Worm (Caenorhabditis elegans) whole organism, L3 larva: ENCODE measurements around the gene W03C9.8.
A peak's percentile ranks its signal among the peaks of the same experiment; 100 is the strongest.

ENCODE experiments used
- R02D3.7 ChIP-seq: fragments of 150-350 bp; optimal IDR thresholded peaks from 2 replicates; lab custom pipeline; 2014; ENCODE audit warnings: missing biosample characterization, missing genetic modification characterization
- ZK546.5 ChIP-seq: sonication (generic microtip); optimal IDR thresholded peaks from 2 replicates; lab custom pipeline; 2017; ENCODE audit warnings: missing biosample characterization, missing genetic modification characterization
- ama-1 ChIP-seq: fragments of 150-350 bp; optimal IDR thresholded peaks from 2 replicates; lab custom pipeline; 2018
- ceh-16 ChIP-seq: sonication (generic microtip); optimal IDR thresholded peaks from 2 replicates; lab custom pipeline; 2017; ENCODE audit warnings: missing biosample characterization, missing genetic modification characterization
- ceh-28 ChIP-seq: fragments of 150-350 bp; optimal IDR thresholded peaks from 2 replicates; lab custom pipeline; 2014; ENCODE audit warnings: missing biosample characterization, missing genetic modification reagents, missing genetic modification characterization
- ceh-82 ChIP-seq: fragments of 150-350 bp; optimal IDR thresholded peaks from 2 replicates; lab custom pipeline; 2014; ENCODE audit warnings: missing biosample characterization, missing genetic modification characterization
- ceh-9 ChIP-seq: sonication (generic microtip); optimal IDR thresholded peaks from 2 replicates; lab custom pipeline; 2018; ENCODE audit warnings: missing biosample characterization, missing genetic modification characterization
- egl-27 ChIP-seq: sonication (generic microtip); optimal IDR thresholded peaks from 4 replicates; lab custom pipeline; 2017; ENCODE audit warnings: missing biosample characterization, missing genetic modification reagents, missing genetic modification characterization
- elt-3 ChIP-seq, 3 experiments: fragments of 150-350 bp in 1 of 3; sonication (generic microtip) in 2 of 3; optimal IDR thresholded peaks; 2 replicates in 2 of 3; 4 replicates in 1 of 3; lab custom pipeline; 2014 to 2017; ENCODE audit warnings: missing biosample characterization in 3 of 3, missing genetic modification characterization in 3 of 3
- eor-1 ChIP-seq, 2 experiments: fragments of 150-350 bp; optimal IDR thresholded peaks; 2 replicates each; lab custom pipeline; 2014 to 2018; ENCODE audit warnings: missing biosample characterization in 2 of 2, missing genetic modification characterization in 2 of 2
- fkh-10 ChIP-seq: sonication (generic microtip); optimal IDR thresholded peaks from 2 replicates; lab custom pipeline; 2017; ENCODE audit warnings: missing biosample characterization, missing genetic modification reagents, missing genetic modification characterization
- fkh-2 ChIP-seq: fragments of 150-350 bp; optimal IDR thresholded peaks from 2 replicates; lab custom pipeline; 2014; ENCODE audit warnings: missing biosample characterization, missing genetic modification reagents, missing genetic modification characterization
- fos-1 ChIP-seq: fragments of 150-350 bp; optimal IDR thresholded peaks from 2 replicates; lab custom pipeline; 2014; ENCODE audit warnings: missing biosample characterization, missing genetic modification characterization
- jun-1 ChIP-seq: fragments of 150-350 bp; optimal IDR thresholded peaks from 2 replicates; lab custom pipeline; 2014; ENCODE audit warnings: missing biosample characterization, missing genetic modification reagents, missing genetic modification characterization
- lin-15B ChIP-seq: fragments of 150-350 bp; optimal IDR thresholded peaks from 2 replicates; lab custom pipeline; 2014; ENCODE audit warnings: missing biosample characterization, missing genetic modification characterization
- lin-39 ChIP-seq: fragments of 150-350 bp; optimal IDR thresholded peaks from 2 replicates; lab custom pipeline; 2018; ENCODE audit warnings: missing biosample characterization, missing genetic modification reagents, missing genetic modification characterization
- lsy-12 ChIP-seq: sonication (generic microtip); optimal IDR thresholded peaks from 2 replicates; lab custom pipeline; 2016; ENCODE audit warnings: mild to moderate bottlenecking, missing genetic modification characterization, missing compliant biosample characterization
- nfya-1 ChIP-seq: sonication (generic microtip); optimal IDR thresholded peaks from 2 replicates; lab custom pipeline; 2017; ENCODE audit warnings: missing genetic modification characterization, mild to moderate bottlenecking, missing compliant biosample characterization, antibody characterized with exemption, moderate library complexity; ENCODE audit not compliant: insufficient read depth
- nhr-11 ChIP-seq: fragments of 150-350 bp; optimal IDR thresholded peaks from 2 replicates; lab custom pipeline; 2014; ENCODE audit warnings: missing biosample characterization, missing genetic modification characterization
- nhr-12 ChIP-seq: fragments of 150-350 bp; optimal IDR thresholded peaks from 2 replicates; lab custom pipeline; 2014; ENCODE audit warnings: missing biosample characterization, missing genetic modification characterization
- nhr-23 ChIP-seq: fragments of 150-350 bp; optimal IDR thresholded peaks from 2 replicates; lab custom pipeline; 2014; ENCODE audit warnings: missing biosample characterization, missing genetic modification reagents, missing genetic modification characterization
- nhr-237 ChIP-seq: fragments of 150-350 bp; optimal IDR thresholded peaks from 2 replicates; lab custom pipeline; 2014; ENCODE audit warnings: missing biosample characterization, missing genetic modification characterization
- nhr-25 ChIP-seq: sonication (generic microtip); optimal IDR thresholded peaks from 2 replicates; lab custom pipeline; 2017; ENCODE audit warnings: missing biosample characterization, missing genetic modification characterization
- nhr-28 ChIP-seq: fragments of 150-350 bp; optimal IDR thresholded peaks from 2 replicates; lab custom pipeline; 2014; ENCODE audit warnings: missing biosample characterization, missing genetic modification characterization
- nhr-43 ChIP-seq: sonication (generic microtip); optimal IDR thresholded peaks from 2 replicates; lab custom pipeline; 2016; ENCODE audit warnings: mild to moderate bottlenecking, missing genetic modification characterization, missing compliant biosample characterization; ENCODE audit not compliant: poor library complexity, severe bottlenecking
- nhr-77 ChIP-seq: fragments of 150-350 bp; optimal IDR thresholded peaks from 2 replicates; lab custom pipeline; 2014; ENCODE audit warnings: missing biosample characterization, missing genetic modification characterization
- pha-4 ChIP-seq: fragments of 150-350 bp; optimal IDR thresholded peaks from 2 replicates; lab custom pipeline; 2014; ENCODE audit warnings: missing biosample characterization, missing genetic modification reagents, missing genetic modification characterization
- pqm-1 ChIP-seq: fragments of 150-350 bp; optimal IDR thresholded peaks from 2 replicates; lab custom pipeline; 2017; ENCODE audit warnings: missing biosample characterization, missing genetic modification characterization, inconsistent platforms
- skn-1 ChIP-seq: fragments of 150-350 bp; optimal IDR thresholded peaks from 2 replicates; lab custom pipeline; 2014; ENCODE audit warnings: missing biosample characterization, missing genetic modification characterization
- snpc-4 ChIP-seq: fragments of 150-350 bp; optimal IDR thresholded peaks from 2 replicates; lab custom pipeline; 2014; ENCODE audit warnings: missing biosample characterization, missing genetic modification characterization
- unc-62 ChIP-seq: fragments of 150-350 bp; sonication (generic microtip); optimal IDR thresholded peaks from 4 replicates; lab custom pipeline; 2014; ENCODE audit warnings: missing biosample characterization, missing genetic modification reagents, missing genetic modification characterization
- zag-1 ChIP-seq: fragments of 150-350 bp; optimal IDR thresholded peaks from 2 replicates; lab custom pipeline; 2014; ENCODE audit warnings: missing biosample characterization, missing genetic modification characterization
- ztf-11 ChIP-seq: fragments of 150-350 bp; optimal IDR thresholded peaks from 2 replicates; lab custom pipeline; 2014; ENCODE audit warnings: missing biosample characterization, missing genetic modification characterization
- ztf-4 ChIP-seq: fragments of 150-350 bp; optimal IDR thresholded peaks from 2 replicates; lab custom pipeline; 2014; ENCODE audit warnings: missing biosample characterization, missing genetic modification characterization

Gene W03C9.8

DNA sequence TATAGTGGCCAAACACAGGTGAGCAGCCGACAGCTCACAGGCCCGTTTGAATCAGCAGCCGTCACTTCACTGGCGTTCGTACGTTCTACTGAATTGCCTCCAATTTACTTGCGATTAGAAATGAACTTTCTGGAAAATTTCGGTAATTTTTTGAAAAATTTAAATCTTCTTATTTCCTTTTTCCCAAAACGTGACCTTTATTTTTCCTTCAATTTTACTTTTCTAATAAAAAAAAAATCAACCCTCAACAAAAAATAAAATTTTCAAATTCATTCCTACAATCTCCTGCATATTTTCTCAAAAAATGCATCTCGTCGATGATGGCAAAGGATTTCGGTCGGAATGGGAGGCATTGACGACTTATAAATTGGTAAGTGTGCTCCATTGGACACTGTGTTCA is at the start of gene W03C9.8:
TSS of gene W03C9.8 (plus strand) at position 301 of the 400 bp plus-strand sequence.
- TF ChIP-seq nhr-11 (no peak), ceh-82 (tag; lab: Kevin White, UChicago) (no peak), pqm-1 (tag; lab: Kevin White, UChicago) (no peak), zag-1 (tag; lab: Kevin White, UChicago) (no peak), ceh-28 (tag; lab: Kevin White, UChicago) (no peak), nhr-23 (tag; lab: Kevin White, UChicago) (no peak), ztf-11 (tag; lab: Kevin White, UChicago) (no peak), ama-1 (lab: Kevin White, UChicago) (no peak), nhr-12 (no peak), fkh-10 (no peak)

DNA sequence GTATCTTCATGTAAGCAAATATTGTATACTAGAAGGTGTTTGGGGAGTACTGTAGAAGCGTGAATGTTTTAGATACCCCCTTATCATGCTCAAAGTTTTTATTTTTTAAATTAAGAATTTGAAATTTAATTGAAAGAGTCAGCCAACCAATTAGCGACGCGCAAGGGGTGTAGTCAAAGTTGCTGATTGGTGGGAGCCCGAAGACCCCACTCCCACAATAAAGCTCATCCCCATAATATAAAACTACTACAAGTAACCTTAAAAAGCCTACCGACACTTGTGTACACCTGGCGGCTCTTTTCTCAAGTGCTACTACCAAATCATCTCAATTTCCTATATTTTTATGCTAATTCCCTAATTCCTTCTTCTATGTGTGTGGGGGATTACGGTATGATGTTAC is 48.8 kb upstream of the W03C9.8 start:
- TF ChIP-seq lin-15B (no peak), pqm-1 (tag; lab: Kevin White, UChicago) (no peak), fos-1 (tag; lab: Kevin White, UChicago) (no peak), nfya-1 (tag; lab: Kevin White, UChicago) (peak; percentile 63), nhr-43 (tag; lab: Kevin White, UChicago) (no peak), nhr-25 (tag; lab: Kevin White, UChicago) (no peak), ZK546.5 (tag; lab: Kevin White, UChicago) (no peak)

DNA sequence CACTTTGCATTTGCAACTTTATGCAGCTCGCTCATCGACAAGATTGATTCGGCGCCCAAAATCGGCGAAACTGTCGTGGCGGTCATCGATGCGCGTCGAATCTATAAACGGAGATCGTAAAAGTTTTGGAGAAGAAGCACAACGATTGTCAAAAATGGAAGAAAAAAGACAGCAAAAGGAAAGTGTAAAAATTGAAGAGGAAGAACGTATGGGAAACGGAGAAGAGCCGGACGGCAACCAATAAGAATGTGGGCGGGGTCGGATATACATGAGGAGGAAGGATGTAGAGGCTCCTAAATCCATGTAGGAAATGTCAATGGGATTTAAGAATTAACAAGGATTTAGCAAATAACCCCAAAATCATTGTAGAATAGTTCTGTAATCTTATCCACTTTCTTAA is 47.4 kb upstream of the W03C9.8 start, which contains the start of gene vab-23:
TSS of gene vab-23 (minus strand) at position 101 of the 400 bp plus-strand sequence.
- TF ChIP-seq nfya-1 (tag; lab: Kevin White, UChicago) (peak; percentile 1), fkh-10 (no peak)

DNA sequence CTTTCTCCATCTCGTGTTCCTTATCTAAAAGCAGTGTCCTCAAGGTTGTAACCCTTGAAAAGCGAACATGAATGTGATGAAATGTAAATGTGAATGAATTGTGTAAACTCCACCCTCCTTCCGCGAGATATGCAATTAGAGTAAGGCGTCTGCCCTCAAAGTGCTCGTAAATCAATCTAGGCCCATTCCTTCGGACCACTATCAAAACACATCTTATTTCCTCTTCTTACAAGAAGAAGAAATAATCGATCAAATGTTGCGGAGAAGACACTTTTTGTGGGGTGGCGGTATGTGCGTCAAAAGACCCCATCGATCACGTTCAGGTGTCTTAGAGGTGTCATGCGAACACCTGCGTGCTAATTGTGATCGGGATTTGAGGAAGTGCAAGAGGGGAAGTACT is 46.4 kb upstream of the W03C9.8 start:
- no peak for TF ChIP-seq jun-1
- TF ChIP-seq lin-39 (tag; lab: Kevin White, UChicago), result no peak
- TF ChIP-seq skn-1 (tag; lab: Kevin White, UChicago), result no peak
- no peak for TF ChIP-seq nfya-1 (tag; lab: Kevin White, UChicago)
- TF ChIP-seq lsy-12 (tag; lab: Kevin White, UChicago), result no peak
- TF ChIP-seq pha-4 (tag; lab: Kevin White, UChicago), result no peak
- TF ChIP-seq ceh-82 (tag; lab: Kevin White, UChicago), result no peak
- no peak for TF ChIP-seq nhr-77 (tag; lab: Kevin White, UChicago)
- no peak for TF ChIP-seq ceh-9
- no peak for TF ChIP-seq nhr-23 (tag; lab: Kevin White, UChicago)
- TF ChIP-seq ztf-11 (tag; lab: Kevin White, UChicago), result no peak
- no peak for TF ChIP-seq pqm-1 (tag; lab: Kevin White, UChicago)
- TF ChIP-seq nhr-25 (tag; lab: Kevin White, UChicago), result no peak
- no peak for TF ChIP-seq nhr-43 (tag; lab: Kevin White, UChicago)

DNA sequence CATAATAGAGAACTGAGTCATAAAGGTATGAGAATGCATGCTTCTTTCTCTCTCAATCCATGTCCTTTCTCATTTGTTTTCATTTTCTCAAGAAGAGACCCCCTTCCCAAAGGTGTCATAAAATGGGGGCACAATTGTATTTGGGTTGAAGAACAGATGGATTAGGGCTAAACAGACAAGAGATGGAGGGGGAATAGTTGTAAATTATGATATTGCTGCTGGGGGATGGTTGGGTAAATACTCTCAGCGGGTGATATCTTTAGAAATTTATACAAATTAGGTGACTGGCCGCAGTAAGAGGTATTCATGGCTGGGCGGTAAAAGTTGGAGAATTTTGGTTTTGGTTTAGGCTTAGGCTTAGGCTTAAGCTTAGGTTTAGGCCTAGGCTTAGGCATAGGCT is 43.5 kb upstream of the W03C9.8 start:
- no peak for TF ChIP-seq lin-15B
- TF ChIP-seq jun-1, result no peak
- no peak for TF ChIP-seq eor-1 (tag; optimal IDR thresholded peaks at IDR 0.05; lab: Kevin White, UChicago)
- TF ChIP-seq ceh-28 (tag; lab: Kevin White, UChicago), result no peak
- TF ChIP-seq R02D3.7 (tag; lab: Kevin White, UChicago), result no peak
- TF ChIP-seq nfya-1 (tag; lab: Kevin White, UChicago), result no peak
- TF ChIP-seq ceh-16 (tag; lab: Kevin White, UChicago), result no peak
- no peak for TF ChIP-seq egl-27 (tag; lab: Kevin White, UChicago)
- TF ChIP-seq ceh-9, result no peak
- no peak for TF ChIP-seq skn-1 (tag; lab: Kevin White, UChicago)
- TF ChIP-seq unc-62 (GFP tag; lab: Kevin White, UChicago), result no peak
- no peak for TF ChIP-seq elt-3 (tag; optimal IDR thresholded peaks at IDR 0.05; lab: Kevin White, UChicago)
- no peak for TF ChIP-seq snpc-4 (tag; lab: Kevin White, UChicago)
- no peak for TF ChIP-seq nhr-28 (tag; lab: Kevin White, UChicago)

DNA sequence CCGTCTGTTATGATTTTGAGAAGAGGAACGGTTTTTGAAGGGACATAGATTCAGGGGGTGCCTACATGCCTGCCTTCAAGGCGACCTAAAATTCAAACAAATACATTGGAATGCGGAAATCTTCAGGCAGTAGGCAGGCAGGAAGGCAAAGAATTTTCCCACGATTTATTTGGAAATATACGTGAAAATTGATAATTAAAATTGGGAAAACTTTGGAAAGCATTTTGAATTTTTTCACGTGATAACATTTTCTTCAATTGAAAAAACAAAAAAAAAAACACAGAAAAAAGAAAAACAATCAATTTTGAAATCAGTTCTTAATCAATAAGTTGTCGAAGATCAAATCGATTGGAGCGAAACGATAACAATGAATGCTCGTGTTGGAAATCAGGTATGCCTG is 42.3 kb upstream of the W03C9.8 start, which contains the start of gene ZK930.4:
TSS of gene ZK930.4 (plus strand) at position 301 of the 400 bp plus-strand sequence.
- TF ChIP-seq ama-1 (lab: Kevin White, UChicago) (no peak), nhr-237 (tag; lab: Kevin White, UChicago) (no peak), ztf-4 (tag; lab: Kevin White, UChicago) (no peak), fkh-2 (tag; lab: Kevin White, UChicago) (no peak)
